Worm (Caenorhabditis elegans): ENCODE results near the gene Y62E10A.6.

The Y62E10A.6 gene

ce11 chrIV:13393246-13393716, 21.5 kb downstream of the Y62E10A.6 start (continued):
- peak; percentile 86 for TF ChIP-seq dmd-6 (GFP tag; IDR thresholded peaks at IDR 0.05)
- TF ChIP-seq hlh-11 (tag; optimal IDR thresholded peaks at IDR 0.05) = peak; percentile 91
- peak; percentile 22 for TF ChIP-seq ztf-7 (tag; optimal IDR thresholded peaks at IDR 0.05)
- TF ChIP-seq spr-1 (tag; optimal IDR thresholded peaks at IDR 0.05) = no peak
- TF ChIP-seq ctbp-1 (GFP tag; IDR thresholded peaks at IDR 0.05) = no peak
- peak; percentile 31 for TF ChIP-seq pqm-1 (tag; optimal IDR thresholded peaks at IDR 0.05)
- peak; percentile 67; the same call in 1 of the 2 replicates for TF ChIP-seq php-3 (GFP tag; IDR thresholded peaks at IDR 0.05)

- TF ChIP-seq dmd-9 (GFP tag; IDR thresholded peaks at IDR 0.05) = 0 out of 2 replicates have a peak, but pooled peaks have one; percentile 28
- no peak for TF ChIP-seq dpl-1 (GFP tag; optimal IDR thresholded peaks at IDR 0.05)
- peak; percentile 67 for TF ChIP-seq mxl-3 (GFP tag; optimal IDR thresholded peaks at IDR 0.05)
- TF ChIP-seq sdz-12 (GFP tag; optimal IDR thresholded peaks at IDR 0.05) = no peak
- no peak for TF ChIP-seq daf-16 (GFP tag; optimal IDR thresholded peaks at IDR 0.05)
- TF ChIP-seq daf-16 (tag; optimal IDR thresholded peaks at IDR 0.05) = peak; percentile 30
These were observed 22.9 kb downstream of the Y62E10A.6 start for ce11 chrIV:13394686-13395085.

ce11 chrIV:13395255-13395654, 23.5 kb downstream of the Y62E10A.6 start:
- TF ChIP-seq ces-1 (GFP tag; optimal IDR thresholded peaks at IDR 0.05) (no peak), ceh-28 (tag; optimal IDR thresholded peaks at IDR 0.05) (no peak), ceh-20 (GFP tag; IDR thresholded peaks at IDR 0.05) (peak; percentile 93), lin-1 (GFP tag; IDR thresholded peaks at IDR 0.05) (peak; percentile 94), lir-3 (tag; optimal IDR thresholded peaks at IDR 0.05) (no peak), nhr-111 (GFP tag; optimal IDR thresholded peaks at IDR 0.05) (no peak), nhr-42 (GFP tag; IDR thresholded peaks at IDR 0.05) (peak; percentile 56; the same call in 1 of the 2 replicates), egl-27 (tag; optimal IDR thresholded peaks at IDR 0.05) (peak; percentile 29), nhr-76 (tag; optimal IDR thresholded peaks at IDR 0.05) (no peak), gei-8 (GFP tag; optimal IDR thresholded peaks at IDR 0.05) (peak; percentile 69), Y105C5A.15 (GFP tag; IDR thresholded peaks at IDR 0.05) (no peak), nhr-77 (tag; optimal IDR thresholded peaks at IDR 0.05) (peak; percentile 70), skn-1 (tag; optimal IDR thresholded peaks at IDR 0.05) (no peak), F37D6.2 (tag; optimal IDR thresholded peaks at IDR 0.05) (peak; percentile 64), nhr-6 (tag; optimal IDR thresholded peaks at IDR 0.05) (peak; percentile 82), php-3 (GFP tag; IDR thresholded peaks at IDR 0.05) (peak; percentile 68), zfp-2 (tag; optimal IDR thresholded peaks at IDR 0.05) (peak; percentile 21), unc-39 (tag; optimal IDR thresholded peaks at IDR 0.05) (no peak), Y5F2A.4 (GFP tag; optimal IDR thresholded peaks at IDR 0.05) (no peak), nhr-237 (tag; optimal IDR thresholded peaks at IDR 0.05) (no peak), mdt-29 (GFP tag; IDR thresholded peaks at IDR 0.05) (0 out of 2 replicates have a peak, but pooled peaks have one; percentile 35), unc-62 (GFP tag; optimal IDR thresholded peaks at IDR 0.05 in 1 of 2) (peak in 1 of 2 experiments; percentile 50), unc-62 (tag; optimal IDR thresholded peaks at IDR 0.05) (no peak), dve-1 (tag; optimal IDR thresholded peaks at IDR 0.05; ENCODE audit: insufficient read depth) (peak; percentile 95), F26F4.8 (GFP tag; conservative IDR thresholded peaks at IDR 0.05) (no peak), madf-9 (GFP tag; conservative IDR thresholded peaks at IDR 0.05) (peak; percentile 85), unc-130 (GFP tag; optimal IDR thresholded peaks at IDR 0.05) (no peak), snpc-4 (tag; optimal IDR thresholded peaks at IDR 0.05) (no peak), nhr-48 (tag; optimal IDR thresholded peaks at IDR 0.05) (peak; percentile 95), ztf-11 (tag; optimal IDR thresholded peaks at IDR 0.05) (no peak), lim-7 (GFP tag; IDR thresholded peaks at IDR 0.05) (no peak), lin-38 (GFP tag; IDR thresholded peaks at IDR 0.05) (peak; percentile 75), aha-1 (tag) (peak; percentile 100), duxl-1 (tag; optimal IDR thresholded peaks at IDR 0.05; ENCODE audit: poor library complexity) (no peak), pqm-1 (tag; optimal IDR thresholded peaks at IDR 0.05) (no peak), ztf-7 (tag; optimal IDR thresholded peaks at IDR 0.05) (peak; percentile 93), hlh-11 (tag; optimal IDR thresholded peaks at IDR 0.05) (peak; percentile 97), mdl-1 (tag; optimal IDR thresholded peaks at IDR 0.05) (peak; percentile 84 to 92), aly-2 (tag; optimal IDR thresholded peaks at IDR 0.05) (no peak), dmd-9 (GFP tag; IDR thresholded peaks at IDR 0.05) (no peak), daf-16 (GFP tag; optimal IDR thresholded peaks at IDR 0.05) (no peak), daf-16 (tag; optimal IDR thresholded peaks at IDR 0.05) (peak; percentile 73)

All from whole organism, L4 larva.